Worm (Caenorhabditis elegans) whole organism, L4/young adult: ENCODE measurements around the gene rpn-6.2.

Source experiments
- W03F9.2 ChIP-seq: fragments of 150-350 bp; optimal IDR thresholded peaks from 2 replicates; lab custom pipeline; 2014; ENCODE audit warnings: missing biosample characterization, missing genetic modification characterization
- dao-5 ChIP-seq: sonication (generic microtip); optimal IDR thresholded peaks from 2 replicates; lab custom pipeline; 2016; ENCODE audit warnings: missing genotype, missing genetic modification characterization, moderate library complexity, missing compliant biosample characterization
- him-1 ChIP-seq: sonication (generic microtip); optimal IDR thresholded peaks from 2 replicates; lab custom pipeline; 2016; ENCODE audit warnings: missing genotype, missing genetic modification reagents, missing genetic modification characterization, missing compliant biosample characterization

The rpn-6.2 gene

DNA sequence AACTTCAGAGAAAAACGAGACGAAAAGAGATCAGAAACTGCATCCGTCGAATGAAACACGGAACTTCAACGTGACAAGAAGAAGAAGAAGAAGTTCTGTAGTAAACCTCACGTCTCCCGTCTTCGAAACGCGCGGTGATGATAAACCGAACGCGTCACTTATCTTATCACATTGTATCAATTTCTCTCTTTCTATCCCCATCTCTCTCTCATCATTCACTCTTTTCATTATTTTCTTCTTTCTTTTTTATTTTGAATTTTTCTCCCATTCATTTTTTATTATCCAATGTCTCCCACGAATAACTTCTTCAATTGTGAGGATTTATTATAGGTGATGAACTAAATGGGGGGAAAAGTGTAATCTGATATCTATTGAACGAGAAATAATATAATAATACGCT is 14.9 kb downstream of the rpn-6.2 start:
- peak; percentile 33 for TF ChIP-seq W03F9.2 (tag; lab: Kevin White, UChicago)
- no peak for TF ChIP-seq him-1

DNA sequence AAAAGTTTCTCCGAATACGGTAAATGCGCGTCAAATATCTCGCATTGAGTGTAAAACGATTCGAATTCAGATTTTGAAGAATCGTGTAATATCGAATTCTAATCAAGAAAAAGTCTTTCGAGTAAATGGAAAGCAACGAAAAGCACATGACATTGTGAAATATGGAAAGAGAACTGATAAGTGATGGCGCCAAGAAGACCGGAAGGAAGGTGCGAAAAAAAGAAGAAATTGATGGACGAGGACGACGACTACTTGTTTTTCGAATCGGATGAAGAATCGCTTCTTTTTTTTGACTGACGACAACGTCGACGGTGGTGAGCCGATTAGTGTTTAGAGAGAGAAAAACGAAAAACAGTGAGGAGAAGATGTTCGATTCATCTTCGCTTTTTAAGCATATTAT is 15.8 kb downstream of the rpn-6.2 start:
- TF ChIP-seq him-1: no peak
- TF ChIP-seq dao-5 (tag; lab: Kevin White, UChicago): no peak
- TF ChIP-seq W03F9.2 (tag; lab: Kevin White, UChicago): no peak

DNA sequence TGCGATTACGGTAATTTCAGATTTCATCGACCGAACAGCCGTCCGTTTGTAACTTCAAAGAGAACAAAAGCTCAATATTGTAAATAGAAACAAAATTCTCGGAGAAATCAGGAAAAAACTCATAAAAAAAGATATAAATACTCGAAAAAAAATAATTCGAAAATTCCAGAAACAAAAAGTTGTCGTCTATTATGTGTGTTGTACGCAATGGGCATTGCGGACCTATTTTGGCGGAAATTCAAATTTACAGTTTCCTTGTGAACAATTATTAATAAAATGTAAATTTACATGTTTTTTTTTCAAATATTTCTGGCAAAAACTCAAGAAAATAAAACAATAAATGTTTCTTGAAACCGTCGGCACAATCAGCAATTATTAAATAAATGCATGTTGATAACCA is 16.3 kb downstream of the rpn-6.2 start:
- TF ChIP-seq dao-5 (tag; lab: Kevin White, UChicago) (no peak), him-1 (no peak), W03F9.2 (tag; lab: Kevin White, UChicago) (no peak)

DNA sequence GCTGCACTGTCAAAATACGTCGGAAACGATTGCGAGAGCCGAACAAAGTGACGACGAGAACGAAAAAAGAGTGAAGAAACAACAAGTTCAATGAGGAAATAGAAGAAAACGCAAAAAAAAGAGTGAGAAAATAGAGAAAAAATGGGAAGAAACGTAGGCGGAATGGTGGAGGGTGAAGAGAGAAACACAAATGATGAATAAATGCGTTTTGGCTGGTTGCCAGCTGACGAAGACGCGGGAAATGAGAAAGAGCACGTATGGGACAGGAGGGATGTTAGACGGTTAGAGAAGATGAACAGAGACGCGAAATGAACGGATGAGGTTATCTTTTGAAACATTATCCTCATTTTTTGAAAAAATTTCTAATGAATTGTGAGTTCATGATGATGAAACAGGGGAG is 16.8 kb downstream of the rpn-6.2 start:
- TF ChIP-seq dao-5 (tag; lab: Kevin White, UChicago) (no peak), him-1 (peak; percentile 32)

DNA sequence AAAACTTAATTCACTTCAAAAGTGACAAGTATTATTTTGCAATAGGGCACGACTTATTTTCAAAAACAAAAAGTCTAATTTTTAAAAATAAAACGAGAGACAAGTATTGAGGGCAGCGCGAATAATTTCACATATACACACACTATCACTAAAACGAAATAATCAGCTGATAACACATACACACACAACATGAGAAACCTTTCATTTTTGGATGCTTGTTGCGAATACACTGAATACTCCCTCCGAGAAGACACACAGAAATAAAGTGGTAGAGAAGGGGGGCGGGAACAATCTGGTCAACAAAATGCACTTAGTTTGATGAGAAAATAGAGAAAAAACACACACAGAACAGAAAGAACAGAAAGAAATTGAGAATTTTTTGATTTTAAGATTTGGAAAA is 17.4 kb downstream of the rpn-6.2 start:
- TF ChIP-seq W03F9.2 (tag; lab: Kevin White, UChicago): no peak
- no peak for TF ChIP-seq dao-5 (tag; lab: Kevin White, UChicago)
- no peak for TF ChIP-seq him-1

DNA sequence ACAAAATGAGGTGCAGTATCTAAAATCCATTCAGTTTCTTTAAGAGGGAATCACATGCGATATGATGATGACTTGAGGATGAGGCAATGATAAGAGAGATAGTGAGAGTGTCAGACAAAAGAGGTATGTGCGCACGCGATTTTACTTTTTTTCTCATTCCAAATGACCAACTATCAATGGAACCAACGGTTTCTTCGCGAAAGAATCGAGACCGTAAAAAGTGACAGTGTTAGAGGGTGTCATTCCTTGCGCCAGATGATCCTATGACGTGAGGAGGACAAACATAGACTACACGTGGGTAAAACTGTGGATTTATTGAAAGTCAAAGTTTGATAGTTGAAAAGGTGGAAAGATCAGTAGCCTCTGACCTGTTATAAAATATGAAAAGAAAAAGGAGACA is 18.0 kb downstream of the rpn-6.2 start:
- TF ChIP-seq dao-5 (tag; lab: Kevin White, UChicago) (no peak), W03F9.2 (tag; lab: Kevin White, UChicago) (no peak), him-1 (no peak)

DNA sequence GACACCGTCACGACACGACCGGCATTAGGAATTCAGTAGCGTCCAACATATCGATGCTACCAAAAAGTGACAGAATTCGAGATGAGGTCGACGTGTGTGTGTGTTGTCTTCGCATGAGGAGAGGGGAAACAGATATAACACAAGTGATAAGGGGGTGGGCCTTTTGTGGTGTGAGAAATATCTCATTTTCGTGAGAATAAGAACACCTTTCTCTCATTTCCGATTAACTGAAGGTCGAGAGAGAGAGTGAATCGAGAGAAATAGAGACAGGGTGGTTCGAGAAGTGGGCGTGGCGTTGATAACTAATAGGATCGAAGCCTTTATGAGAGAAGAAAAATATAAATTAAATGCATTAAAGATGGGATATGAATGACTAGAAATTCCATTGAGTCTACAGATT is 18.7 kb downstream of the rpn-6.2 start:
- TF ChIP-seq him-1: no peak
- no peak for TF ChIP-seq dao-5 (tag; lab: Kevin White, UChicago)
- no peak for TF ChIP-seq W03F9.2 (tag; lab: Kevin White, UChicago)

DNA sequence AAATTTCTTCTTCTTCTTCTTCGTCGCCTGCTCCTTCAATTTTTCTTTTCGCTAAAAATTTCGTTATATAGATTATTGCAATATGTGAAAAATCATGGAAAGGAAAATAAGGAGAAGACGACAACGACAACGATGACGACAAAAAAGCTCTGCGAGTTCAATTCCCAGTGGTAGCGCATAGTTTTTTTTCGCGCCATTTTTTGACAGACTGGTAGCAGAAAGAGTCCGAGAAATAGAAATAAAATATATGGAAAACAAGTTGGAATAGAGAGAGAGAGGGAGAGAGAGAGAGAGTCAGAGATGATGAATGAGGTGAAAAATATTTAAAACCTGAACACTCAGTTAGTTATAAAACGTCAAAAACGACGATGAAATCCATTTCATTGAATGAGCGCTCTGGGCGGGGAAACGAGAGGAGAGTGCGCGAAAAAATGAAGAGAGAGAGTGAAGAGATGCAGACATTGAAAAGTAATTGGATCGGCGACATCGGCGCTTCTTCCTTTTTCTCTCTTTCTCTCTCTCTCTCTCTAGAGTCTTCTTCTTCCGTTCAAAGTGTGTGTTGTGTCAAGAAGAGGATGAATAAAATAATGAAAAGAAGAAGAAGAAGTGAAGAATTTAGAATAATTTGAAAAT is 19.8 kb downstream of the rpn-6.2 start, which contains the start of gene pde-2:
Gene pde-2, minus strand, starts transcription at position 51 of the 633 bp plus-strand sequence.
- peak; percentile 51 for TF ChIP-seq him-1
- TF ChIP-seq W03F9.2 (tag; lab: Kevin White, UChicago): peak; percentile 55
- no peak for TF ChIP-seq dao-5 (tag; lab: Kevin White, UChicago)

DNA sequence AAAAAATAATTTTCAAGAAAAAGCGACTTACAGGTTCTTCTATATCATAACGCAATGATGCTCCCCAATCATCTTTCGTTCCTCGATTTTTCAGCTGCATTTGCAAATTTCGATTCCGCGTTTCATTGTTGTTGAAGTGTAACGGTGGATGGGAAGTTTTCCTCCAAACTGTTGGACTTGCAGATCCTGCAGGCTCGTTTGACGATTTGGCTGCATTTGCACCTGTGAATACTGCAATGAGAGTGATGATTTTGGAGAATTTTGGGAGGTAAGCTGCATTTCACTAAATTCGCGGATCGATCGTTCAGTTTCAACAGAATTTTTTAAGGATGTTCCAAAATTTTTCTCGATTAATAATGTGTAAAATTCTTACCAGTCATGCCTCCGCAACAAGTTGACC is 20.9 kb downstream of the rpn-6.2 start:
- TF ChIP-seq W03F9.2 (tag; lab: Kevin White, UChicago): no peak

DNA sequence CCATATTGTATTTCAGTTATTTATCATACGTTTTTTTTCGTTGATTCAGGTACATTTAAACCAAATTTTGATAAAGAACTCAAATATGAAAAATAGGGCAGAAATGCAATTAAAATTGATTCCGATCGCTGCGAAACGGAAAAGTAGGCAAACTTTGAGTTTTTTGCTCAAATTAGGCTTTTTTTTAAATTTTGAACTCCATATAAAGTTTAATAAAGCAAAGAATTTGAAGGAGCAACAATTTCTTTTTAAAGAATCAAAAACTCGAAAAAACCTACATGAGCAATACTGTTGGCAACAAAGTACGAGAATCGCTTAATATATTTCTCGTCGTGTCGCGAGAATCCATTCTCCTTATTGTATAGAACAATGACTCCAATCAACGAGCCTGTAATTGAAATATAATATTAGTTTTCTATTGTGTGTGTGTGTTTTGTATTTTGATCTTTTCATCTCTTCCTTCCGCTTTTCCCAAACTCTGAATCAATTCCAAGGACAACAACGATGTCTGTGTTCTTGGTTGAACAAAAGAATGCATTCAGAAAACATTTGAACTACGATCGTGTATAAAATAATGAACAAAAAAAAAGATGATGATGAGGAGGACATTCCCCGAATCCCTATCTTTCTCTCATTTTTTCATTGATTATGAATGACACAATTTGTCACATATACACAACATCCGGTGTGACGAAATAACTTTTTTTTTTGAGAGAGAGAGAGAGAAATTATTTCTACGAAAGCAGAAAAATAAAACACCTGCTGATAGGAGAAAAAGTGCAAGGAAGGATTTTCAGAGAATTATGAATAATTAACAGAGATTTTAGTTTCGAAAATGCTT is 23.1 kb downstream of the rpn-6.2 start:
- TF ChIP-seq him-1: no peak

DNA sequence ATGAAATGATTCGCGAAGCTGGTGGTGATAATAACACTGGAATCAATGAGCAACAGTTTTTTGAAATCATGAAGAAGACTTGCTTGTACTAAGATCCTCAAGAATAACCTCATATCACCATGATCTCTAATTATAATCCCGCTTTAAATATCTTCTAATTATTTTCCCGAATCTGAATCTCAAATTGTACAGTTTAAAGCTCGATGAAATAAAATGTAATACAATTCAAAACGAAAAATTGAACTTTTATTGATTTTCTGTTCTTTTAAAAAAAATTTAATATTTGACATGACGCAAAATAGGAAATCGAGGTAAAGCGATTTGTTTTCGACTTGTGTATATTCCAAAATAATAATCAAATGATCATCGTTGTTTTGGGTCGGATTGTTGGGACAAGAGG is 27.0 kb downstream of the rpn-6.2 start:
- peak; percentile 7 for TF ChIP-seq him-1
- TF ChIP-seq W03F9.2 (tag; lab: Kevin White, UChicago): no peak

DNA sequence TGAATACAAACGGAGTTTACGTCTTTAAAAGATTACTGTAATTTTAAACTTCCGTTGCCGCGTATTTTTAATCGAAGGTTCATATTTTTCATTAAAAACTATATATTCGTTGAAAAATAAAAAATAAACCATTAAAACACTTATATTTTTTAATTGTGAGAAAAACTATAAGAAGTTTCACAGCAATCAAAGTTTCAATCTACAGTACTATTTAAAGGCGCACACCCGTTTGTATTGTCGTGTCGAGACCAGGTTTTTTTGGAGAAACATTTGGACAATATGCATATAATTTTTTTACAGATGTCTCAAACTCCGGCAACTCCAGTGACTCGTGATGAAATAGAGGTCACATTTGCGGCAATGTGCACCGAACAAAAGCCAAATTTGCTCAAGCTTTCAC is 28.0 kb downstream of the rpn-6.2 start, which contains the start of gene R08D7.5:
Gene R08D7.5, plus strand, starts transcription at position 301 of the 400 bp plus-strand sequence.
- no peak for TF ChIP-seq W03F9.2 (tag; lab: Kevin White, UChicago)
- TF ChIP-seq dao-5 (tag; lab: Kevin White, UChicago): no peak
- TF ChIP-seq him-1: no peak

DNA sequence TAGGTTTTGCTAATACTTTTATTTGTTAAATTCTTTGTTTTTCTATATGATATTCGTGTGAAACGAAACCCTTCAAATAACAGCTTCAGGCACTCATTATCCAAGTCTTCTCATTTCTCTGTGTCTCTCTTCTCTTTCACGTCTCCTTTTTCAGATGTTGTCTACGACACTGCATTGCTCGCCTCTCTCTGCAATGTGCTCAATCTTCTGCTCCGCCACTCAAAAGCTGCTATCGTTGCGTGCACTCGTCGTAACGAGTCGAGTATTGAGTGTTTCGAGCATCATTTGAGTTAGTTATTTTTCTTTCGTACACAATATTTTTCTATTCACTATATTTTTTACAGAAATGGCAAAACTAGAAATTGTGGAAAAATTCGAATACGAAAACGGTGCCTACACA is 28.6 kb downstream of the rpn-6.2 start:
- TF ChIP-seq him-1 (peak; percentile 21), dao-5 (tag; lab: Kevin White, UChicago) (no peak), W03F9.2 (tag; lab: Kevin White, UChicago) (no peak)

DNA sequence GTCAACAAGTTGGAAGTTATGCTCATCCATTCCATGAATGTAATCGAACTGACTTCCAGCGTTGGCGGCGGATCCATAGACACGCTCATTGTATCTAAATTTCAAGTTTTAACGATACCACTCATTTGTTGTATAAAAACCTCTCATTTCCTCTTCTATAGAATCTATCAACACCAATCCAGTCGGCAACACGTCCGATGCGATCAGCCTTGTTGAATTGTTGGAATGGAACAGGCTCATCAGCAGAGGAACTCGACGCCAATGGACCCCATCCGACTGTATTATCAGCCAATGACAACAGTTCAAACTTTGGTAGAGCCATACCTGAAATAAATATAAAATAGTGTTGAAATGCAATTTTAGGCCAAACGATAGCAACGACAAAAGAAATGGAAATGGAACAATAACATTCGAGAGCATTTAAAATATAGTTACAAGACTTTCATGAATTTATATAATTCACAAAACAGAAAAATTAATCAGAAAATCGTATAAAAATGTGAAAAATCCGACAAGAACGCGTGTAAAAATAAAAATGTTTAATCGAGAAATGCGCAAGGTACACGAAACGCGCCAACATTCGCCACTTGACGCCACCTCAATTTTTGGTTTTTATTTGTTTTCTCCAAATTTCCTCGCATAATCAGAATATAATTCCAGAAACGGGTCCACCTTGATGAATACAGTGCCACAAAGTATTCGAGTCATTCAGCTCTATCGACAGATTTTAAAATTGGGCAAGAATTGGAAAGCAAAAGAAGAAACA is 30.4 kb downstream of the rpn-6.2 start, which contains the start of the genes eif-3.D and R08D7.4:
Gene eif-3.D, minus strand, starts transcription at position 324 of the 766 bp plus-strand sequence.
Gene R08D7.4, plus strand, starts transcription at position 638 of the 766 bp plus-strand sequence.
- TF ChIP-seq W03F9.2 (tag; lab: Kevin White, UChicago) (peak; percentile 79), him-1 (no peak)
